Worm (Caenorhabditis elegans) whole organism, late embryonic: ENCODE measurements around the gene Y77E11A.12.
A peak's percentile ranks its signal among the peaks of the same experiment; 100 is the strongest.

ENCODE experiments used
- C38D4.7 ChIP-seq: fragments of 200-800 bp; sonication (Bioruptor generic); optimal IDR thresholded peaks from 2 replicates; lab custom pipeline; 2018; ENCODE audit warnings: mild to moderate bottlenecking, missing genetic modification characterization, moderate library complexity, missing compliant biosample characterization
- K09A11.1 ChIP-seq: sonication (generic microtip); optimal IDR thresholded peaks from 2 replicates; lab custom pipeline; 2017; ENCODE audit warnings: antibody characterized with exemption, mild to moderate bottlenecking, missing genetic modification characterization, missing compliant biosample characterization; ENCODE audit not compliant: insufficient read depth
- Y22D7AL.16 ChIP-seq: sonication (generic microtip); optimal IDR thresholded peaks from 2 replicates; lab custom pipeline; 2016; ENCODE audit warnings: missing genetic modification characterization, missing compliant biosample characterization
- ceh-14 ChIP-seq: sonication (generic microtip); optimal IDR thresholded peaks from 2 replicates; lab custom pipeline; 2016; ENCODE audit warnings: missing genotype, missing genetic modification characterization, missing compliant biosample characterization
- ceh-19 ChIP-seq: fragments of 200-800 bp; sonication (Bioruptor generic); optimal IDR thresholded peaks from 2 replicates; lab custom pipeline; 2018; ENCODE audit warnings: mild to moderate bottlenecking, missing genetic modification characterization, missing compliant biosample characterization
- ceh-2 ChIP-seq: sonication (generic microtip); optimal IDR thresholded peaks from 2 replicates; lab custom pipeline; 2016; ENCODE audit warnings: missing genotype, missing genetic modification characterization, missing compliant biosample characterization
- ceh-30 ChIP-seq: fragments of 150-350 bp; optimal IDR thresholded peaks from 2 replicates; lab custom pipeline; 2014; ENCODE audit warnings: missing biosample characterization, missing genetic modification characterization
- ceh-48 ChIP-seq: sonication (generic microtip); optimal IDR thresholded peaks from 2 replicates; lab custom pipeline; 2016; ENCODE audit warnings: missing genetic modification characterization, inconsistent platforms, missing compliant biosample characterization
- dmd-4 ChIP-seq: sonication (generic microtip); optimal IDR thresholded peaks from 2 replicates; lab custom pipeline; 2016; ENCODE audit warnings: borderline replicate concordance, missing genetic modification characterization, missing compliant biosample characterization
- elt-2 ChIP-seq: sonication (generic microtip); optimal IDR thresholded peaks from 2 replicates; lab custom pipeline; 2016; ENCODE audit warnings: missing genetic modification reagents, missing genetic modification characterization, missing compliant biosample characterization
- ets-4 ChIP-seq: sonication (generic microtip); optimal IDR thresholded peaks from 2 replicates; lab custom pipeline; 2016; ENCODE audit warnings: missing genetic modification characterization, missing compliant biosample characterization
- eyg-1 ChIP-seq: sonication (generic microtip); optimal IDR thresholded peaks from 2 replicates; lab custom pipeline; 2016; ENCODE audit warnings: missing genotype, missing genetic modification characterization, missing compliant biosample characterization
- gmeb-2 ChIP-seq: sonication (generic microtip); optimal IDR thresholded peaks from 2 replicates; lab custom pipeline; 2016; ENCODE audit warnings: missing genetic modification characterization, inconsistent platforms, missing compliant biosample characterization
- hlh-13 ChIP-seq: fragments of 200-800 bp; sonication (Bioruptor generic); optimal IDR thresholded peaks from 2 replicates; lab custom pipeline; 2018; ENCODE audit warnings: mild to moderate bottlenecking, missing genetic modification characterization, missing compliant biosample characterization
- hlh-6 ChIP-seq: sonication (generic microtip); optimal IDR thresholded peaks from 2 replicates; lab custom pipeline; 2016; ENCODE audit warnings: missing genotype, missing genetic modification characterization, missing compliant biosample characterization
- lin-11 ChIP-seq: fragments of 200-800 bp; sonication (Bioruptor generic); optimal IDR thresholded peaks from 2 replicates; lab custom pipeline; 2018; ENCODE audit warnings: mild to moderate bottlenecking, missing genetic modification characterization, missing compliant biosample characterization
- nhr-232 ChIP-seq: sonication (generic microtip); optimal IDR thresholded peaks from 2 replicates; lab custom pipeline; 2016; ENCODE audit warnings: missing genetic modification characterization, missing compliant biosample characterization
- odd-2 ChIP-seq: sonication (generic microtip); optimal IDR thresholded peaks from 2 replicates; lab custom pipeline; 2017; ENCODE audit warnings: antibody characterized with exemption, mild to moderate bottlenecking, missing genetic modification characterization, missing compliant biosample characterization
- pros-1 ChIP-seq: fragments of 150-350 bp; optimal IDR thresholded peaks from 2 replicates; lab custom pipeline; 2014; ENCODE audit warnings: missing biosample characterization, missing genetic modification reagents, missing genetic modification characterization
- rnt-1 ChIP-seq: sonication (generic microtip); optimal IDR thresholded peaks from 2 replicates; lab custom pipeline; 2016; ENCODE audit warnings: missing genetic modification characterization, missing compliant biosample characterization
- sdc-2 ChIP-seq: sonication (generic microtip); optimal IDR thresholded peaks from 2 replicates; lab custom pipeline; 2016; ENCODE audit warnings: missing genotype, missing genetic modification characterization, missing compliant biosample characterization
- syd-9 ChIP-seq: sonication (generic microtip); optimal IDR thresholded peaks from 2 replicates; lab custom pipeline; 2016; ENCODE audit warnings: mild to moderate bottlenecking, missing genetic modification characterization, moderate library complexity, missing compliant biosample characterization
- ttx-3 ChIP-seq: sonication (generic microtip); optimal IDR thresholded peaks from 2 replicates; lab custom pipeline; 2016; ENCODE audit warnings: missing genetic modification reagents, missing genetic modification characterization, missing compliant biosample characterization
- unc-3 ChIP-seq, 2 experiments: fragments of 200-800 bp in 1 of 2; sonication (Bioruptor generic) in 1 of 2; sonication (generic microtip) in 1 of 2; conservative IDR thresholded peaks in 1 of 2; optimal IDR thresholded peaks in 1 of 2; 2 replicates each; pipeline versions ENCODE4 v1.3.6 to Lab custom; 2016 to 2022; ENCODE audit warnings: missing compliant biosample characterization in 2 of 2, missing genetic modification characterization in 2 of 2, missing genetic modification reagents in 1 of 2

Gene Y77E11A.12

ce11 chrIV:1445920-1446319 lies 29.0 kb downstream of the Y77E11A.12 start, which contains the start of gene clp-7 (continued):
- TF ChIP-seq ttx-3 (tag; lab: Kevin White, UChicago) = no peak
- TF ChIP-seq, all 69 proteins: peak for 0

- TF ChIP-seq Y22D7AL.16 (tag; lab: Kevin White, UChicago) = no peak
Observed at ce11 chrIV:1443997-1444678, 30.8 kb downstream of the Y77E11A.12 start.

- TF ChIP-seq sdc-2 (tag; lab: Kevin White, UChicago) = no peak
- no peak for TF ChIP-seq dmd-4 (tag; lab: Kevin White, UChicago)
- TF ChIP-seq odd-2 = no peak
- TF ChIP-seq K09A11.1 = no peak
- no peak for TF ChIP-seq eyg-1 (tag; lab: Kevin White, UChicago)
- no peak for TF ChIP-seq hlh-13 (GFP tag; lab: Kevin White, UChicago)
- TF ChIP-seq ceh-2 (tag; lab: Kevin White, UChicago) = no peak
- TF ChIP-seq ceh-48 (tag; lab: Kevin White, UChicago) = peak; percentile 81
Observed at ce11 chrIV:1443514-1443913, 31.4 kb downstream of the Y77E11A.12 start.

- TF ChIP-seq ceh-48 (tag; lab: Kevin White, UChicago) (peak; percentile 39), lin-11 (tag; lab: Kevin White, UChicago) (no peak)
- TF ChIP-seq, all 69 proteins: peak for 1
Observed at ce11 chrIV:1437625-1438024, 37.3 kb downstream of the Y77E11A.12 start.

- TF ChIP-seq gmeb-2 (no peak), ceh-48 (tag; lab: Kevin White, UChicago) (peak; percentile 90)
Observed at ce11 chrIV:1435159-1435558, 39.8 kb downstream of the Y77E11A.12 start.

- TF ChIP-seq ceh-30 (tag; lab: Kevin White, UChicago) (no peak), hlh-6 (tag; lab: Kevin White, UChicago) (no peak), ceh-19 (GFP tag; lab: Kevin White, UChicago) (no peak), elt-2 (no peak), syd-9 (tag; lab: Kevin White, UChicago) (no peak), ets-4 (tag; lab: Kevin White, UChicago) (no peak)
Observed at ce11 chrIV:1434554-1435089, 40.3 kb downstream of the Y77E11A.12 start, which contains the start of gene clp-6. TSS of gene clp-6 (minus strand) at chrIV:1435039.

- TF ChIP-seq ceh-19 (GFP tag; lab: Kevin White, UChicago) = no peak
Observed at ce11 chrIV:1433978-1434377, 40.9 kb downstream of the Y77E11A.12 start.

ce11 chrIV:1430261-1430660 lies 44.6 kb downstream of the Y77E11A.12 start, which contains the start of gene Y77E11A.23:
TSS of gene Y77E11A.23 (minus strand) at chrIV:1430367.
- TF ChIP-seq C38D4.7 (GFP tag; lab: Kevin White, UChicago) (no peak), ceh-30 (tag; lab: Kevin White, UChicago) (no peak), rnt-1 (no peak), unc-3 (GFP tag; conservative IDR thresholded peaks at IDR 0.05; lab: Robert Waterston, UW) (no peak), unc-3 (tag; optimal IDR thresholded peaks at IDR 0.05; lab: Kevin White, UChicago) (no peak), nhr-232 (tag; lab: Kevin White, UChicago) (no peak)

- TF ChIP-seq ceh-14 (no peak), pros-1 (no peak), ceh-30 (tag; lab: Kevin White, UChicago) (no peak)
Observed at ce11 chrIV:1427283-1427682, 47.6 kb downstream of the Y77E11A.12 start, which contains the start of gene clec-171. TSS of gene clec-171 (minus strand) at chrIV:1427383.
